Fruit fly (Drosophila melanogaster) whole organism, prepupa: ENCODE data around the gene CG14664.

Source experiments
- CG10669 ChIP-seq: fragments of 200-800 bp; sonication (Bioruptor generic); optimal IDR thresholded peaks from 3 replicates; lab custom pipeline; 2018; ENCODE audit warnings: missing biosample characterization, mild to moderate bottlenecking, missing genetic modification characterization, moderate library complexity
- CG11902 ChIP-seq: fragments of 200-800 bp; sonication (Bioruptor generic); optimal IDR thresholded peaks from 3 replicates; lab custom pipeline; 2016; ENCODE audit warnings: missing biosample characterization, missing genetic modification characterization
- CG15336 ChIP-seq: fragments of 200-800 bp; sonication (Bioruptor generic); IDR thresholded peaks from 2 replicates; pipeline ENCODE4 v1.3.6; 2022; ENCODE audit warnings: missing biosample characterization, missing genetic modification characterization
- CG31627 ChIP-seq: fragments of 200-800 bp; sonication (Bioruptor generic); optimal IDR thresholded peaks from 3 replicates; lab custom pipeline; 2016; ENCODE audit warnings: missing biosample characterization, missing genetic modification characterization
- CG6163 ChIP-seq: fragments of 200-800 bp; sonication (Bioruptor generic); IDR thresholded peaks from 3 replicates; pipeline ENCODE4 v1.3.6; 2022; ENCODE audit warnings: missing biosample characterization, missing genetic modification characterization
- CG6276 ChIP-seq: fragments of 200-800 bp; sonication (Bioruptor generic); optimal IDR thresholded peaks from 2 replicates; lab custom pipeline; 2017; ENCODE audit warnings: missing biosample characterization, mild to moderate bottlenecking, missing genetic modification characterization
- CG6808 ChIP-seq: fragments of 200-800 bp; sonication (Bioruptor generic); optimal IDR thresholded peaks from 3 replicates; lab custom pipeline; 2017; ENCODE audit warnings: missing biosample characterization, missing genetic modification characterization, mild to moderate bottlenecking, moderate library complexity, missing genetic modification reagents
- CG6854 ChIP-seq: fragments of 200-800 bp; sonication (Bioruptor generic); optimal IDR thresholded peaks from 2 replicates; lab custom pipeline; 2017; ENCODE audit warnings: missing biosample characterization, mild to moderate bottlenecking, missing genetic modification characterization
- CG7368 ChIP-seq: fragments of 200-800 bp; sonication (Bioruptor generic); optimal IDR thresholded peaks from 3 replicates; lab custom pipeline; 2016; ENCODE audit warnings: missing biosample characterization, missing genetic modification characterization
- CG8119 ChIP-seq: fragments of 200-800 bp; sonication (Bioruptor generic); IDR thresholded peaks from 3 replicates; pipeline ENCODE4 v1.3.6; 2022; ENCODE audit warnings: missing biosample characterization, missing genetic modification characterization
- CG9139 ChIP-seq: fragments of 200-800 bp; sonication (Bioruptor generic); optimal IDR thresholded peaks from 3 replicates; lab custom pipeline; 2017; ENCODE audit warnings: missing biosample characterization, mild to moderate bottlenecking, missing genetic modification characterization
- Eip75B ChIP-seq: fragments of 200-800 bp; sonication (Bioruptor generic); optimal IDR thresholded peaks from 3 replicates; lab custom pipeline; 2016; ENCODE audit warnings: missing biosample characterization, missing genetic modification characterization
- Ets21C ChIP-seq: fragments of 200-800 bp; sonication (Bioruptor generic); optimal IDR thresholded peaks from 3 replicates; lab custom pipeline; 2016; ENCODE audit warnings: missing biosample characterization, missing genetic modification characterization
- Gug ChIP-seq: fragments of 200-800 bp; sonication (Bioruptor generic); IDR thresholded peaks from 2 replicates; pipeline ENCODE4 v1.3.6; 2022; ENCODE audit warnings: missing biosample characterization, missing genetic modification characterization
- Hr38 ChIP-seq: sonication (Bioruptor generic); optimal IDR thresholded peaks from 2 replicates; lab custom pipeline; 2016; ENCODE audit warnings: missing biosample characterization, missing genetic modification characterization
- Hr39 ChIP-seq: fragments of 200-800 bp; sonication (Bioruptor generic); optimal IDR thresholded peaks from 2 replicates; lab custom pipeline; 2016; ENCODE audit warnings: missing biosample characterization, missing genetic modification characterization
- Lpt ChIP-seq: fragments of 200-800 bp; sonication (Bioruptor generic); optimal IDR thresholded peaks from 3 replicates; lab custom pipeline; 2016; ENCODE audit warnings: missing biosample characterization, missing genetic modification characterization
- Met ChIP-seq: fragments of 200-800 bp; sonication (Bioruptor generic); optimal IDR thresholded peaks from 3 replicates; lab custom pipeline; 2016; ENCODE audit warnings: missing biosample characterization, missing genetic modification characterization
- OdsH ChIP-seq: fragments of 200-800 bp; sonication (Bioruptor generic); optimal IDR thresholded peaks from 3 replicates; lab custom pipeline; 2016; ENCODE audit warnings: missing biosample characterization, missing genetic modification characterization
- Sox102F ChIP-seq: fragments of 200-800 bp; sonication (Bioruptor generic); optimal IDR thresholded peaks from 2 replicates; lab custom pipeline; 2016; ENCODE audit warnings: missing biosample characterization, mild to moderate bottlenecking, missing genetic modification characterization
- Sox14 ChIP-seq: fragments of 200-800 bp; sonication (Bioruptor generic); optimal IDR thresholded peaks from 3 replicates; lab custom pipeline; 2016; ENCODE audit warnings: missing biosample characterization, missing genetic modification characterization
- Sox15 ChIP-seq: fragments of 200-800 bp; sonication (Bioruptor generic); optimal IDR thresholded peaks from 3 replicates; lab custom pipeline; 2016; ENCODE audit warnings: missing biosample characterization, missing genetic modification characterization
- dac ChIP-seq: fragments of 200-800 bp; sonication (Bioruptor generic); optimal IDR thresholded peaks from 2 replicates; lab custom pipeline; 2017; ENCODE audit warnings: missing biosample characterization, mild to moderate bottlenecking, missing genetic modification characterization
- dsx ChIP-seq: fragments of 200-800 bp; optimal IDR thresholded peaks from 3 replicates; lab custom pipeline; 2019; ENCODE audit warnings: missing biosample characterization, mild to moderate bottlenecking, missing genetic modification characterization, moderate library complexity; ENCODE audit not compliant: poor library complexity, severe bottlenecking
- eg ChIP-seq: fragments of 200-800 bp; sonication (Bioruptor generic); IDR thresholded peaks from 3 replicates; pipeline ENCODE4 v1.3.6; 2022; ENCODE audit warnings: missing biosample characterization, missing genetic modification characterization
- esn ChIP-seq: fragments of 200-800 bp; sonication (Bioruptor generic); optimal IDR thresholded peaks from 2 replicates; lab custom pipeline; 2016; ENCODE audit warnings: missing biosample characterization, mild to moderate bottlenecking, missing genetic modification characterization, moderate library complexity
- fkh ChIP-seq: fragments of 200-800 bp; sonication (Bioruptor generic); optimal IDR thresholded peaks from 3 replicates; lab custom pipeline; 2017; ENCODE audit warnings: missing biosample characterization, mild to moderate bottlenecking, missing genetic modification characterization, moderate library complexity
- lz ChIP-seq: fragments of 200-800 bp; sonication (Bioruptor generic); optimal IDR thresholded peaks from 3 replicates; lab custom pipeline; 2016; ENCODE audit warnings: missing biosample characterization, missing genetic modification characterization
- net ChIP-seq: fragments of 200-800 bp; sonication (Bioruptor generic); optimal IDR thresholded peaks from 3 replicates; lab custom pipeline; 2016; ENCODE audit warnings: missing biosample characterization, missing genetic modification characterization
- pdm3 ChIP-seq: fragments of 200-800 bp; sonication (Bioruptor generic); optimal IDR thresholded peaks from 3 replicates; lab custom pipeline; 2016; ENCODE audit warnings: missing biosample characterization, missing genetic modification characterization
- ss ChIP-seq, 2 experiments: fragments of 200-800 bp; sonication (Bioruptor generic); optimal IDR thresholded peaks; 2 replicates in 1 of 2; 3 replicates in 1 of 2; lab custom pipeline; 2017 to 2018; ENCODE audit warnings: mild to moderate bottlenecking in 2 of 2, missing biosample characterization in 2 of 2, missing genetic modification characterization in 2 of 2, moderate library complexity in 1 of 2
- topi ChIP-seq: fragments of 200-800 bp; sonication (Bioruptor generic); optimal IDR thresholded peaks from 3 replicates; lab custom pipeline; 2016; ENCODE audit warnings: missing biosample characterization, missing genetic modification characterization
- vri ChIP-seq: fragments of 200-800 bp; sonication (Bioruptor generic); optimal IDR thresholded peaks from 3 replicates; lab custom pipeline; 2016; ENCODE audit warnings: missing biosample characterization, mild to moderate bottlenecking, missing genetic modification characterization

The CG14664 gene

DNA sequence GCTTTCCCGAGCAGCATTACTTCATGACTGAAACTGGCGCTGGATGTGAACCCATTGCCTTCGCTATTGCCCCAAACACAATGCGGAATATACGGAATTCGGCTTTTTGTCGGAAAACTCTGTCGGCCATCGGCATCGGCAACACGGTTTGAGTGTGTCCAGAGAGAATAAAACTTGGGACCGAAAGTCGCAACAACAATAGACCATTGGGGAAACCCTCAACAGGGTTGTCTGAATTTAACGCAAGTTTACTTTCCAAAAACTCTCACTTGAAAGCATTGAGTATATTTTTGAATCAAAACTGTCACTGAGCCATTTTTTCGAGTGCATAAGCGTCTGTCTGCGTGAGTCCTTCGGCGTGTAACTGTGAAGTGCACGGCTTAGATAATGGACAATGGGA lies 25.6 kb upstream of the CG14664 start (continued):
- TF ChIP-seq Met (GFP tag; lab: Kevin White, UChicago) (peak; percentile 30), CG7368 (GFP tag; lab: Kevin White, UChicago) (peak; percentile 50), CG11902 (GFP tag; lab: Kevin White, UChicago) (peak; percentile 5), OdsH (GFP tag; lab: Kevin White, UChicago) (peak; percentile 45), eg (GFP tag; lab: Robert Waterston, UW) (no peak; the same call in 2 of the 3 replicates), esn (GFP tag; lab: Kevin White, UChicago) (peak; percentile 54), topi (GFP tag; lab: Kevin White, UChicago) (peak; percentile 5), CG8119 (GFP tag; lab: Robert Waterston, UW) (0 out of 3 replicates have a peak, but pooled peaks have one; percentile 28), Ets21C (GFP tag; lab: Kevin White, UChicago) (peak; percentile 20), Hr38 (GFP tag; lab: Kevin White, UChicago) (no peak), pdm3 (GFP tag; lab: Kevin White, UChicago) (peak; percentile 37), CG6854 (GFP tag; lab: Kevin White, UChicago) (no peak), dac (GFP tag; lab: Kevin White, UChicago) (peak; percentile 34)
- TF ChIP-seq, all 60 proteins: peak for 33

DNA sequence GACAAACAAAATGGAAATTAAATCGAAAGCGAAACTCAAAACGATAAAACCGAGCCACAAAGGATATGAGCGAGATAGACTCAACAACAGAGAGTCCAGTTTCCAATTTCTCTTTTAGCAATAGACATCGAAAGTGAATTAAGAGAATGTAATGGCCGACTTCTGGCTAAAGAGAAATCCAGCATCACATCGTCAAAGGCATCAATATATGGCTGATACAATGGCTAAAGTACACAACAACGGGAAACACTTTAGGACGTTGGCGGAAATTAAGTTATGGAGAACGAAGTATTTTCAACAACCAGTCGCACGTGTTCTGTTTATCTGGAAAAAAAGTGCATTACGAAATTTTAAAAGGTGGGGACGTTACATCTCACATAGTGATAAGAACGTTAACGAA lies 24.4 kb upstream of the CG14664 start:
- TF ChIP-seq ss (GFP tag; optimal IDR thresholded peaks at IDR 0.05; lab: Kevin White, UChicago) (no peak), esn (GFP tag; lab: Kevin White, UChicago) (no peak), CG6808 (GFP tag; lab: Kevin White, UChicago) (no peak), Gug (GFP tag; lab: Robert Waterston, UW) (no peak), Sox14 (GFP tag; lab: Kevin White, UChicago) (no peak), Sox102F (GFP tag; lab: Kevin White, UChicago) (no peak), Sox15 (GFP tag; lab: Kevin White, UChicago) (no peak)
- TF ChIP-seq, all 60 proteins: peak for 0

DNA sequence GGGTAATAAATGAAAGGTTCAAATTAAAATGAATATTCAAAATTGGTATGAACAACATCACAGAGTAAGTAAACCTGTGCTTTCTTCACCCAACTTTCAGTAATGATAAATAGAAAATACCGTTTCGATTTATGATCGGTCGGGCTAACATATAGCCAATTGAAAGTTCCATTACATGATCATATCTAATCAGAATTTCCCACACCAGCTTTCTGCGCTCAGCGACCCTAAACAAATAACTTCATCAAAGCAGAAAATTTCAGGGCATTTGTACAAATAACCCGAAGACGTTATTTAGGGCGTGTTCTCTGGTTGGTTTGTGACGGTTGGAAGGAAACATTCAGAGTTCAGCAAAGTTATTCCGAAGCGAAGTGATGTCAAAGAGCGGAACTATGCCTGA lies 20.1 kb upstream of the CG14664 start:
- TF ChIP-seq Hr38 (GFP tag; lab: Kevin White, UChicago) (no peak), lz (GFP tag; lab: Kevin White, UChicago) (no peak), CG31627 (no peak), fkh (peak; percentile 33), Gug (GFP tag; lab: Robert Waterston, UW) (no peak), CG9139 (no peak), Hr39 (GFP tag; lab: Kevin White, UChicago) (no peak), CG10669 (GFP tag; lab: Kevin White, UChicago) (no peak), CG11902 (GFP tag; lab: Kevin White, UChicago) (no peak)

DNA sequence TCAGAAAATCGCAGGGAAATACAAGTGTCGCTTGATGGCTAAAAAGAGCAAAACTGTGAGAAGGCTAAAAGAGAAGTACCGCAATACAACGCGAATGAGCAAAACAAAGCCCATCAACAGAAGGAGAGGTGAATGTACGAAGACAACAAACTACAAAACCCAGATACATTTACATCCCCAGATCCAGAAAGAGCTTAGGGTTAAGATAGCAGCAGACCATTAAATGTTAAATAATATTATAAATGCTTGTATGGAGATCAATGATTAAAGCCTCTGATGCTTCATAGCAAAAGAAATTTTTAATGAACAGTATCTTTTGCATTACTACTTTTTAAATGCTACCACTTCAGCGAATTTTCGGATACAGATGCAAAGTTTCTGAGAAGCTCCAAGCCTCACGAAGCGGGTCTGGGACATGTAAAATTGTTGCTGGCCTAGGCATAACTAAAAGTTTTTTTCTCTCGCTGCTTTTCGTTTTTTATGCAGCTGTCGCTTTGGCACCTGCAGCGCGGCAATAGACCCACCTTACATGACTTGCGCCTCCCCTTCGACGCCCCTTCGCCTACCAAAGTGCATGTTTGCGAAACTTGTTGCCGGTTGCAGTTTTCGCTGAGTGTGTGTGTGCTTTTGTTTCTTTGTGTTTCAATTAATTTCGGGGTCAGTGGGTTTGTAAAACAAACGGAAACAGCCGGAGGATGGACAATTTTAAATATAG lies 18.5 kb upstream of the CG14664 start:
- TF ChIP-seq CG15336 (GFP tag; lab: Robert Waterston, UW) = peak; percentile 24; the same call in 1 of the 2 replicates
- TF ChIP-seq CG6163 = peak; percentile 50; the same call in 1 of the 3 replicates
- no peak for TF ChIP-seq CG11902 (GFP tag; lab: Kevin White, UChicago)
- TF ChIP-seq dsx (GFP tag; lab: Kevin White, UChicago) = no peak
- TF ChIP-seq CG6276 (GFP tag; lab: Kevin White, UChicago) = peak; percentile 34
- no peak for TF ChIP-seq vri
- TF ChIP-seq pdm3 (GFP tag; lab: Kevin White, UChicago) = no peak
- TF ChIP-seq ss (GFP tag; optimal IDR thresholded peaks at IDR 0.05; lab: Kevin White, UChicago) = no peak
- peak; percentile 11 for TF ChIP-seq net
- TF ChIP-seq eg (GFP tag; lab: Robert Waterston, UW) = peak; percentile 57; the same call in 2 of the 3 replicates
- TF ChIP-seq Lpt = peak; percentile 37
- TF ChIP-seq Eip75B = no peak
